Fruit fly (Drosophila melanogaster) whole organism, prepupa: ENCODE results near the gene alpha-Man-Ib.
A peak's percentile ranks its signal among the peaks of the same experiment; 100 is the strongest.

Experiments
- Blimp-1 ChIP-seq: fragments of 200-800 bp; sonication (Bioruptor generic); optimal IDR thresholded peaks from 3 replicates; lab custom pipeline; 2017; ENCODE audit warnings: missing biosample characterization, missing genetic modification characterization, mild to moderate bottlenecking, moderate library complexity, missing genetic modification reagents
- CG10631 ChIP-seq: fragments of 200-800 bp; sonication (Bioruptor generic); optimal IDR thresholded peaks from 2 replicates; lab custom pipeline; 2016; ENCODE audit warnings: missing biosample characterization, missing genetic modification characterization
- CG11902 ChIP-seq: fragments of 200-800 bp; sonication (Bioruptor generic); optimal IDR thresholded peaks from 3 replicates; lab custom pipeline; 2016; ENCODE audit warnings: missing biosample characterization, missing genetic modification characterization
- CG15336 ChIP-seq: fragments of 200-800 bp; sonication (Bioruptor generic); IDR thresholded peaks from 2 replicates; pipeline ENCODE4 v1.3.6; 2022; ENCODE audit warnings: missing biosample characterization, missing genetic modification characterization
- CG16779 ChIP-seq: fragments of 200-800 bp; sonication (Bioruptor generic); optimal IDR thresholded peaks from 3 replicates; lab custom pipeline; 2017; ENCODE audit warnings: missing biosample characterization, mild to moderate bottlenecking, missing genetic modification characterization
- CG3032 ChIP-seq: fragments of 200-800 bp; optimal IDR thresholded peaks from 2 replicates; lab custom pipeline; 2019; ENCODE audit warnings: missing biosample characterization, mild to moderate bottlenecking, missing genetic modification characterization, moderate library complexity
- CG32006 ChIP-seq: fragments of 200-800 bp; sonication (Bioruptor generic); optimal IDR thresholded peaks from 3 replicates; lab custom pipeline; 2017; ENCODE audit warnings: missing biosample characterization, mild to moderate bottlenecking, missing genetic modification characterization
- CG6792 ChIP-seq: fragments of 200-800 bp; sonication (Bioruptor generic); optimal IDR thresholded peaks from 3 replicates; lab custom pipeline; 2016; ENCODE audit warnings: missing biosample characterization, missing genetic modification characterization
- CG7368 ChIP-seq: fragments of 200-800 bp; sonication (Bioruptor generic); optimal IDR thresholded peaks from 3 replicates; lab custom pipeline; 2016; ENCODE audit warnings: missing biosample characterization, missing genetic modification characterization
- CG8119 ChIP-seq: fragments of 200-800 bp; sonication (Bioruptor generic); IDR thresholded peaks from 3 replicates; pipeline ENCODE4 v1.3.6; 2022; ENCODE audit warnings: missing biosample characterization, missing genetic modification characterization
- CG9139 ChIP-seq: fragments of 200-800 bp; sonication (Bioruptor generic); optimal IDR thresholded peaks from 3 replicates; lab custom pipeline; 2017; ENCODE audit warnings: missing biosample characterization, mild to moderate bottlenecking, missing genetic modification characterization
- Eip75B ChIP-seq: fragments of 200-800 bp; sonication (Bioruptor generic); optimal IDR thresholded peaks from 3 replicates; lab custom pipeline; 2016; ENCODE audit warnings: missing biosample characterization, missing genetic modification characterization
- Eip78C ChIP-seq: fragments of 200-800 bp; sonication (Bioruptor generic); peaks from one replicate; lab custom pipeline; 2016; ENCODE audit warnings: missing biosample characterization, missing genetic modification characterization
- Lpt ChIP-seq: fragments of 200-800 bp; sonication (Bioruptor generic); optimal IDR thresholded peaks from 3 replicates; lab custom pipeline; 2016; ENCODE audit warnings: missing biosample characterization, missing genetic modification characterization
- Sox14 ChIP-seq: fragments of 200-800 bp; sonication (Bioruptor generic); optimal IDR thresholded peaks from 3 replicates; lab custom pipeline; 2016; ENCODE audit warnings: missing biosample characterization, missing genetic modification characterization
- achi ChIP-seq: fragments of 200-800 bp; sonication (Bioruptor generic); optimal IDR thresholded peaks from 3 replicates; lab custom pipeline; 2016; ENCODE audit warnings: missing biosample characterization, missing genetic modification characterization
- acj6 ChIP-seq: fragments of 200-800 bp; sonication (Bioruptor generic); optimal IDR thresholded peaks from 3 replicates; lab custom pipeline; 2016; ENCODE audit warnings: missing biosample characterization, missing genetic modification characterization
- cyc ChIP-seq: fragments of 200-800 bp; sonication (Bioruptor generic); optimal IDR thresholded peaks from 3 replicates; lab custom pipeline; 2016; ENCODE audit warnings: missing biosample characterization, missing genetic modification characterization
- dac ChIP-seq: fragments of 200-800 bp; sonication (Bioruptor generic); optimal IDR thresholded peaks from 2 replicates; lab custom pipeline; 2017; ENCODE audit warnings: missing biosample characterization, mild to moderate bottlenecking, missing genetic modification characterization
- dsx ChIP-seq: fragments of 200-800 bp; optimal IDR thresholded peaks from 3 replicates; lab custom pipeline; 2019; ENCODE audit warnings: missing biosample characterization, mild to moderate bottlenecking, missing genetic modification characterization, moderate library complexity; ENCODE audit not compliant: poor library complexity, severe bottlenecking
- eg ChIP-seq: fragments of 200-800 bp; sonication (Bioruptor generic); IDR thresholded peaks from 3 replicates; pipeline ENCODE4 v1.3.6; 2022; ENCODE audit warnings: missing biosample characterization, missing genetic modification characterization
- esn ChIP-seq: fragments of 200-800 bp; sonication (Bioruptor generic); optimal IDR thresholded peaks from 2 replicates; lab custom pipeline; 2016; ENCODE audit warnings: missing biosample characterization, mild to moderate bottlenecking, missing genetic modification characterization, moderate library complexity
- fd85E ChIP-seq: fragments of 200-800 bp; sonication (Bioruptor generic); optimal IDR thresholded peaks from 3 replicates; lab custom pipeline; 2016; ENCODE audit warnings: missing biosample characterization, missing genetic modification characterization
- fkh ChIP-seq: fragments of 200-800 bp; sonication (Bioruptor generic); optimal IDR thresholded peaks from 3 replicates; lab custom pipeline; 2017; ENCODE audit warnings: missing biosample characterization, mild to moderate bottlenecking, missing genetic modification characterization, moderate library complexity
- lz ChIP-seq: fragments of 200-800 bp; sonication (Bioruptor generic); optimal IDR thresholded peaks from 3 replicates; lab custom pipeline; 2016; ENCODE audit warnings: missing biosample characterization, missing genetic modification characterization
- net ChIP-seq: fragments of 200-800 bp; sonication (Bioruptor generic); optimal IDR thresholded peaks from 3 replicates; lab custom pipeline; 2016; ENCODE audit warnings: missing biosample characterization, missing genetic modification characterization
- spab ChIP-seq: fragments of 200-800 bp; sonication (Bioruptor generic); optimal IDR thresholded peaks from 2 replicates; lab custom pipeline; 2017; ENCODE audit warnings: missing biosample characterization, mild to moderate bottlenecking, missing genetic modification characterization, missing genetic modification reagents
- ss ChIP-seq, 2 experiments: fragments of 200-800 bp; sonication (Bioruptor generic); optimal IDR thresholded peaks; 2 replicates in 1 of 2; 3 replicates in 1 of 2; lab custom pipeline; 2017 to 2018; ENCODE audit warnings: mild to moderate bottlenecking in 2 of 2, missing biosample characterization in 2 of 2, missing genetic modification characterization in 2 of 2, moderate library complexity in 1 of 2
- topi ChIP-seq: fragments of 200-800 bp; sonication (Bioruptor generic); optimal IDR thresholded peaks from 3 replicates; lab custom pipeline; 2016; ENCODE audit warnings: missing biosample characterization, missing genetic modification characterization
- vri ChIP-seq: fragments of 200-800 bp; sonication (Bioruptor generic); optimal IDR thresholded peaks from 3 replicates; lab custom pipeline; 2016; ENCODE audit warnings: missing biosample characterization, mild to moderate bottlenecking, missing genetic modification characterization

The alpha-Man-Ib gene

DNA sequence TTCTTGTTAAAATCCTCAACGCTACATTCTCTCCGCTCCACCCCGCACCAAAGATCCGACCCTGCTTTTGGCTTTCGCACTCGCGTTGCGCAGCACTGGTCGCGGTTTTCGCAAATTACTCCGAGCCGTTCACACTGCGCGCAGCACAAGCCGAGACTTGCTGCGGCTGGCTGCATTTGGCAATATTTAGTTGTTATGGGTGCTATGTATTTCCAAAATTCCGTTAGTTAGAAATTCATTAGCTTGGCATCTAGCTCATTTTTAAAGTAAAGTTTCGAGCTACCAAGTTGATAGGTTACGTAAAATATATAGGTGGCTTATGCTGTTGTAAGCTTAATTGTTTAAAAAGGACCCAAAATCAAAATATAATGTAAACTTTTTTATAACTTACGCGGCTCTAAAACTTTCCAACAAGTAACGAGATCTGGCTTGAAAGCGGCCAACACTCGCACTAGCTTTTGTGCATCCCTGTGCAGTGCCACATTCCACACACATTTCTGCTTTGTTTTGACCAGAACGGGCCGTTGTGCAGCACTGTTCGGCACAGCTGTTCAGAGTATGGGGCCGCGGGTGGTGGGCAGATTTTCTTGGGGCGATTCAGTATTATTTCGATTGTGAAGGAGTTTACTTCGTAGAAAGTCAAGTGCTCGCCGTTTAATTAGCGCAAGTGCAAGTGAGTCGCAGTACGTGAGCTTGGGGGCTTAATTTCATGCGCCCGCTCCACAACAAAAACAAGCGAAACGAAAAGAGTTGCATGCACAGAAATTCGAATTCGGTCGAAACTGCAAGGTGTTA lies 10.4 kb upstream of the alpha-Man-Ib start, which contains the start of the genes yem and Ctl2 (continued):
- peak; percentile 6 for TF ChIP-seq dsx (GFP tag; lab: Kevin White, UChicago)
- TF ChIP-seq ss (GFP tag; optimal IDR thresholded peaks at IDR 0.05; lab: Kevin White, UChicago): peak in 1 of 2 experiments; percentile 9
- peak; percentile 74 for TF ChIP-seq vri (GFP tag; lab: Kevin White, UChicago)
- no peak for TF ChIP-seq Lpt (GFP tag; lab: Kevin White, UChicago)
- no peak for TF ChIP-seq CG9139
- peak; percentile 86 for TF ChIP-seq esn
- TF ChIP-seq cyc (GFP tag; lab: Kevin White, UChicago): peak; percentile 74
- peak; percentile 77 for TF ChIP-seq CG10631 (GFP tag; lab: Kevin White, UChicago)
- TF ChIP-seq Eip78C (GFP tag; lab: Kevin White, UChicago): peak; percentile 84
- TF ChIP-seq Sox14 (GFP tag; lab: Kevin White, UChicago): peak; percentile 93
- TF ChIP-seq CG32006 (GFP tag; lab: Kevin White, UChicago): peak; percentile 77
- no peak for TF ChIP-seq net (GFP tag; lab: Kevin White, UChicago)
- TF ChIP-seq achi (GFP tag; lab: Kevin White, UChicago): peak; percentile 62
- peak; percentile 66 for TF ChIP-seq CG6792 (GFP tag; lab: Kevin White, UChicago)
- TF ChIP-seq CG3032 (tag; lab: Kevin White, UChicago): peak; percentile 56
- TF ChIP-seq eg (GFP tag; lab: Robert Waterston, UW): peak; percentile 39; the same call in 2 of the 3 replicates
- TF ChIP-seq acj6 (GFP tag; lab: Kevin White, UChicago): peak; percentile 53
- peak; percentile 39 for TF ChIP-seq CG7368
- TF ChIP-seq CG8119 (GFP tag; lab: Robert Waterston, UW): peak; percentile 35; the same call in 1 of the 3 replicates
- TF ChIP-seq CG11902 (GFP tag; lab: Kevin White, UChicago): peak; percentile 50
- TF ChIP-seq CG16779 (tag; lab: Kevin White, UChicago): peak; percentile 26

dm6 chr3R:29116167-29116725 lies 3.6 kb upstream of the alpha-Man-Ib start, which contains the start of gene Atg14:
Gene Atg14, plus strand, starts transcription at chr3R:29116391.
- no peak for TF ChIP-seq fd85E (GFP tag; lab: Kevin White, UChicago)
- no peak for TF ChIP-seq ss (GFP tag; optimal IDR thresholded peaks at IDR 0.05; lab: Kevin White, UChicago)
- no peak for TF ChIP-seq achi (GFP tag; lab: Kevin White, UChicago)
- TF ChIP-seq CG8119 (GFP tag; lab: Robert Waterston, UW): no peak
- TF ChIP-seq Eip78C (GFP tag; lab: Kevin White, UChicago): peak; percentile 44
- no peak for TF ChIP-seq Lpt (GFP tag; lab: Kevin White, UChicago)
- TF ChIP-seq vri (GFP tag; lab: Kevin White, UChicago): peak; percentile 25
- peak; percentile 17 for TF ChIP-seq topi
- TF ChIP-seq Sox14 (GFP tag; lab: Kevin White, UChicago): peak; percentile 37
- TF ChIP-seq lz (GFP tag; lab: Kevin White, UChicago): peak; percentile 17
- TF ChIP-seq esn: peak; percentile 42
- TF ChIP-seq CG15336 (GFP tag; lab: Robert Waterston, UW): no peak
- TF ChIP-seq Blimp-1 (GFP tag; lab: Kevin White, UChicago): no peak
- no peak for TF ChIP-seq CG9139
- TF ChIP-seq dac (GFP tag; lab: Kevin White, UChicago): no peak

DNA sequence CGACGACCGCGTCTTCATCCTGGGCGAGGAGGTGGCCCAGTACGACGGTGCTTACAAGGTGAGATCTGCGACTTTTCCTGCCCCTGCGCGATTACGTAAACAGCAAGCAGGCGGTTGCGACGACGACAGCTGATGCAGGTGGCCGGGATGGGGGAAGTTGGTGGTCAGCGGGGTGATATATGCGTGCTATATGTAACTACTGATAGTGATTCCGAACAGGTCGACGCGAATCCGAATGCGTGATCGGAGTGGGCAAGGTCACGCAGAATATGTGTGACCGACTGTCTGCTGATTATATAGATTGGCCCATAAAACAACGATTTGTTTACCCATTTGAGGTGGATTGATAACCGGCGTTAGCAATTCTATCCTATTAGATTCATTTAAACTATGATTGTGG lies 770 bp upstream of the alpha-Man-Ib start:
- TF ChIP-seq Eip75B (GFP tag; lab: Kevin White, UChicago): no peak
- TF ChIP-seq vri (GFP tag; lab: Kevin White, UChicago): peak; percentile 51

dm6 chr3R:29111795-29112194 lies 827 bp downstream of the alpha-Man-Ib start:
- TF ChIP-seq spab (GFP tag; lab: Kevin White, UChicago) (no peak), dac (GFP tag; lab: Kevin White, UChicago) (no peak), CG10631 (GFP tag; lab: Kevin White, UChicago) (no peak), fkh (GFP tag; lab: Kevin White, UChicago) (peak; percentile 54), CG32006 (GFP tag; lab: Kevin White, UChicago) (no peak)
